Worm (Caenorhabditis elegans): ENCODE measurements around the gene ZC504.1.
A peak's percentile ranks its signal among the peaks of the same experiment; 100 is the strongest.

Gene ZC504.1

ce11 chrX:10395177-10395576, 11.8 kb upstream of the ZC504.1 start:
- TF ChIP-seq T20F7.1 (GFP tag; optimal IDR thresholded peaks at IDR 0.05) (no peak), zip-2 (tag; optimal IDR thresholded peaks at IDR 0.05) (no peak), lin-38 (GFP tag; IDR thresholded peaks at IDR 0.05) (no peak), zfp-3 (GFP tag; conservative IDR thresholded peaks at IDR 0.05) (no peak), mxl-2 (GFP tag; conservative IDR thresholded peaks at IDR 0.05) (no peak), zag-1 (tag; optimal IDR thresholded peaks at IDR 0.05) (no peak), dmd-6 (GFP tag; IDR thresholded peaks at IDR 0.05) (no peak), sdz-12 (GFP tag; optimal IDR thresholded peaks at IDR 0.05) (no peak), daf-16 (GFP tag; optimal IDR thresholded peaks at IDR 0.05) (no peak), daf-16 (tag; optimal IDR thresholded peaks at IDR 0.05) (peak; percentile 3), pqm-1 (tag; optimal IDR thresholded peaks at IDR 0.05) (peak; percentile 59), nhr-11 (tag; optimal IDR thresholded peaks at IDR 0.05) (no peak), rbr-2 (tag; optimal IDR thresholded peaks at IDR 0.05) (no peak), ztf-7 (tag; optimal IDR thresholded peaks at IDR 0.05) (no peak), aha-1 (tag) (peak; percentile 52), hmg-1.1 (GFP tag; IDR thresholded peaks at IDR 0.05) (no peak), zip-11 (GFP tag; IDR thresholded peaks at IDR 0.05) (no peak), pha-4 (GFP tag; IDR thresholded peaks at IDR 0.05) (no peak), pha-4 (tag; optimal IDR thresholded peaks at IDR 0.05) (no peak), lin-15B (tag; optimal IDR thresholded peaks at IDR 0.05) (no peak), dve-1 (tag; optimal IDR thresholded peaks at IDR 0.05; ENCODE audit: insufficient read depth) (peak; percentile 34)

ce11 chrX:10395668-10396067, 11.3 kb upstream of the ZC504.1 start:
- no peak for TF ChIP-seq Y75B8A.6 (GFP tag; IDR thresholded peaks at IDR 0.05)
- peak; percentile 36 for TF ChIP-seq mep-1 (tag; optimal IDR thresholded peaks at IDR 0.05)
- no peak for TF ChIP-seq fkh-10 (GFP tag; optimal IDR thresholded peaks at IDR 0.05)
- TF ChIP-seq daf-19 (GFP tag; conservative IDR thresholded peaks at IDR 0.05) = no peak
- TF ChIP-seq zip-11 (GFP tag; IDR thresholded peaks at IDR 0.05) = no peak
- TF ChIP-seq ama-1 (optimal IDR thresholded peaks at IDR 0.05) = no peak
- no peak for TF ChIP-seq ceh-62 (tag; optimal IDR thresholded peaks at IDR 0.05)
- TF ChIP-seq duxl-1 (tag; optimal IDR thresholded peaks at IDR 0.05; ENCODE audit: poor library complexity) = no peak
- TF ChIP-seq tra-1 (GFP tag; IDR thresholded peaks at IDR 0.05) = no peak
- no peak for TF ChIP-seq ces-1 (GFP tag; optimal IDR thresholded peaks at IDR 0.05)
- no peak for TF ChIP-seq madf-5 (GFP tag; IDR thresholded peaks at IDR 0.05)
- TF ChIP-seq lsy-2 (tag; optimal IDR thresholded peaks at IDR 0.05) = no peak
- no peak for TF ChIP-seq dpl-1 (GFP tag; optimal IDR thresholded peaks at IDR 0.05)
- TF ChIP-seq tag-97 (GFP tag; IDR thresholded peaks at IDR 0.05) = no peak
- peak; percentile 28 for TF ChIP-seq nhr-28 (tag; optimal IDR thresholded peaks at IDR 0.05)
- TF ChIP-seq ceh-28 (tag; optimal IDR thresholded peaks at IDR 0.05) = no peak
- no peak for TF ChIP-seq nhr-11 (tag; optimal IDR thresholded peaks at IDR 0.05)
- no peak for TF ChIP-seq cey-2 (tag; optimal IDR thresholded peaks at IDR 0.05; ENCODE audit: borderline replicate concordance, insufficient read depth)
- no peak for TF ChIP-seq ceh-44 (GFP tag; IDR thresholded peaks at IDR 0.05)
- no peak for TF ChIP-seq ceh-20 (GFP tag; IDR thresholded peaks at IDR 0.05)
- TF ChIP-seq nhr-41 (GFP tag; IDR thresholded peaks at IDR 0.05) = no peak
- no peak for TF ChIP-seq rbr-2 (tag; optimal IDR thresholded peaks at IDR 0.05)
- TF ChIP-seq nhr-237 (tag; optimal IDR thresholded peaks at IDR 0.05) = no peak
- peak in 1 of 2 experiments; percentile 25 for TF ChIP-seq unc-62 (GFP tag; optimal IDR thresholded peaks at IDR 0.05 in 1 of 2)
- no peak for TF ChIP-seq unc-62 (tag; optimal IDR thresholded peaks at IDR 0.05)
- no peak for TF ChIP-seq snpc-4 (tag; optimal IDR thresholded peaks at IDR 0.05)
- TF ChIP-seq R02D3.7 (tag; optimal IDR thresholded peaks at IDR 0.05) = no peak
- peak; percentile 65 for TF ChIP-seq hlh-11 (tag; optimal IDR thresholded peaks at IDR 0.05)
- no peak for TF ChIP-seq unc-130 (GFP tag; optimal IDR thresholded peaks at IDR 0.05)
- no peak for TF ChIP-seq zfp-3 (GFP tag; conservative IDR thresholded peaks at IDR 0.05)
- no peak for TF ChIP-seq nhr-102 (tag; optimal IDR thresholded peaks at IDR 0.05)
- no peak for TF ChIP-seq zag-1 (tag; optimal IDR thresholded peaks at IDR 0.05)
- TF ChIP-seq spr-3 (GFP tag; optimal IDR thresholded peaks at IDR 0.05) = no peak
- no peak for TF ChIP-seq nhr-6 (tag; optimal IDR thresholded peaks at IDR 0.05)
- no peak for TF ChIP-seq zip-2 (tag; optimal IDR thresholded peaks at IDR 0.05)
- TF ChIP-seq mes-2 (tag; optimal IDR thresholded peaks at IDR 0.05; ENCODE audit: poor library complexity, severe bottlenecking) = peak; percentile 45
- TF ChIP-seq daf-12 (tag; optimal IDR thresholded peaks at IDR 0.05) = no peak
